Worm (Caenorhabditis elegans): ENCODE measurements around the gene col-2.

- TF ChIP-seq T07F8.4 (tag; optimal IDR thresholded peaks at IDR 0.05) (no peak), pha-4 (tag; optimal IDR thresholded peaks at IDR 0.05) (no peak), Y53G8AR.9 (GFP tag; conservative IDR thresholded peaks at IDR 0.05) (no peak), nfya-1 (tag; optimal IDR thresholded peaks at IDR 0.05; ENCODE audit: borderline replicate concordance, insufficient read depth) (no peak)
These were observed 810 bp downstream of the col-2 start, which contains the start of gene W01B6.8 for ce11 chrIV:10084323-10084959.

Data from whole organism, young adult.